Comparison of ENCODE assay signal across 1 fruit fly cellular context in genomic region chr3R:19156670-19157402, dm6.
A peak's percentile ranks its signal among the peaks of the same experiment; 100 is the strongest.
TF ChIP-seq lines count a peak whose summit lies in the region.

Gene nanos, plus strand, starts transcription at chr3R:19157238.

TF ChIP-seq in whole organism, embryonic, 481 proteins besides CTCF, POLR2A, EP300 and RAD21 (continued from another document):
- no peak for TF ChIP-seq CG32772 (GFP tag; IDR thresholded peaks at IDR 0.05; lab: Robert Waterston, UW)
- TF ChIP-seq ci (GFP tag; IDR thresholded peaks at IDR 0.05; lab: Robert Waterston, UW), result peak; percentile 81
- no peak for TF ChIP-seq sc (optimal IDR thresholded peaks at IDR 0.05; lab: Kevin White, UChicago)
- TF ChIP-seq sc (GFP tag; optimal IDR thresholded peaks at IDR 0.05; lab: Kevin White, UChicago), result no peak
- TF ChIP-seq jumu (GFP tag; optimal IDR thresholded peaks at IDR 0.05; lab: Kevin White, UChicago), result peak; percentile 68
- peak; percentile 78 for TF ChIP-seq MESR4 (GFP tag; optimal IDR thresholded peaks at IDR 0.05; lab: Kevin White, UChicago)
- TF ChIP-seq BEAF-32 (GFP tag; optimal IDR thresholded peaks at IDR 0.05; lab: Kevin White, UChicago), result peak; percentile 100
- peak; percentile 29 for TF ChIP-seq CG4282 (GFP tag; optimal IDR thresholded peaks at IDR 0.05; lab: Kevin White, UChicago)
- peak; percentile 59 for TF ChIP-seq vfl (GFP tag; optimal IDR thresholded peaks at IDR 0.05; lab: Kevin White, UChicago)
- TF ChIP-seq Poxn (GFP tag; IDR thresholded peaks at IDR 0.05; lab: Robert Waterston, UW), result no peak; the same call in 1 of the 2 replicates
- peak; percentile 14 for TF ChIP-seq cwo (GFP tag; optimal IDR thresholded peaks at IDR 0.05; lab: Kevin White, UChicago)
- peak; percentile 56 for TF ChIP-seq ewg (GFP tag; optimal IDR thresholded peaks at IDR 0.05; lab: Kevin White, UChicago)
- TF ChIP-seq ara (GFP tag; IDR thresholded peaks at IDR 0.05; lab: Robert Waterston, UW), result peak; percentile 55
- TF ChIP-seq Xrp1 (GFP tag; IDR thresholded peaks at IDR 0.05; lab: Robert Waterston, UW), result peak; percentile 46; the same call in 1 of the 2 replicates
- no peak for TF ChIP-seq GATAe (GFP tag; conservative IDR thresholded peaks at IDR 0.05; lab: Robert Waterston, UW)
- peak; percentile 99 for TF ChIP-seq E2f2 (GFP tag; IDR thresholded peaks at IDR 0.05; lab: Robert Waterston, UW)
- no peak for TF ChIP-seq CG8388 (GFP tag; optimal IDR thresholded peaks at IDR 0.05; lab: Kevin White, UChicago)
- TF ChIP-seq otp (GFP tag; IDR thresholded peaks at IDR 0.05; lab: Robert Waterston, UW), result no peak
- peak; percentile 36 for TF ChIP-seq CG8478 (optimal IDR thresholded peaks at IDR 0.05; lab: Kevin White, UChicago)
- TF ChIP-seq Pdp1 (GFP tag; optimal IDR thresholded peaks at IDR 0.05; lab: Kevin White, UChicago), result peak; percentile 57 to 99
- TF ChIP-seq Trl (optimal IDR thresholded peaks at IDR 0.05; lab: Kevin White, UChicago), result no peak
- TF ChIP-seq Trl (GFP tag; optimal IDR thresholded peaks at IDR 0.05; lab: Kevin White, UChicago), result peak; percentile 71
- TF ChIP-seq sug (tag; optimal IDR thresholded peaks at IDR 0.05; lab: Kevin White, UChicago), result peak; percentile 97
- TF ChIP-seq CG17802 (tag; optimal IDR thresholded peaks at IDR 0.05; lab: Kevin White, UChicago), result peak; percentile 49
- peak; percentile 75 for TF ChIP-seq ERR (GFP tag; optimal IDR thresholded peaks at IDR 0.05; lab: Kevin White, UChicago)
- no peak for TF ChIP-seq Sry-β (GFP tag; optimal IDR thresholded peaks at IDR 0.05; lab: Kevin White, UChicago)
- peak; percentile 12 for TF ChIP-seq CG10979 (tag; optimal IDR thresholded peaks at IDR 0.05; lab: Kevin White, UChicago)
- TF ChIP-seq CG9817 (tag; optimal IDR thresholded peaks at IDR 0.05; lab: Kevin White, UChicago), result peak; percentile 60
- TF ChIP-seq Side (GFP tag; optimal IDR thresholded peaks at IDR 0.05; lab: Kevin White, UChicago), result peak; percentile 60
- no peak for TF ChIP-seq Tbp (GFP tag; optimal IDR thresholded peaks at IDR 0.05; lab: Kevin White, UChicago)
- TF ChIP-seq CG4424 (GFP tag; optimal IDR thresholded peaks at IDR 0.05; lab: Kevin White, UChicago), result peak; percentile 69
- TF ChIP-seq CHES-1-like (GFP tag; optimal IDR thresholded peaks at IDR 0.05; lab: Kevin White, UChicago), result peak; percentile 76
- TF ChIP-seq ro (GFP tag; IDR thresholded peaks at IDR 0.05; lab: Robert Waterston, UW), result no peak
- no peak for TF ChIP-seq Kr (GFP tag; optimal IDR thresholded peaks at IDR 0.05; lab: Kevin White, UChicago)
- peak; percentile 75 for TF ChIP-seq HLH54F (GFP tag; optimal IDR thresholded peaks at IDR 0.05; lab: Kevin White, UChicago)
TF ChIP-seq in whole organism, embryonic: peak in this region for 310.
